In genomic region chr3L:2162019-2162418, dm6 we compare ENCODE assay signal across 4 fruit fly cellular contexts.
TF ChIP-seq lines count a peak whose summit lies in the region.

No protein-coding gene starts in this region.

- TF ChIP-seq CTCF in whole organism, embryonic (GFP tag; optimal IDR thresholded peaks at IDR 0.05; lab: Kevin White, UChicago) = peak; percentile 26

TF ChIP-seq in whole organism, embryonic, 481 proteins besides CTCF, POLR2A, EP300 and RAD21 (continues in another document):
- peak; percentile 32 for TF ChIP-seq CG7786 (GFP tag; optimal IDR thresholded peaks at IDR 0.05; lab: Kevin White, UChicago)
- TF ChIP-seq run (tag; optimal IDR thresholded peaks at IDR 0.05; lab: Kevin White, UChicago) = peak; percentile 19
- peak; percentile 75 for TF ChIP-seq Aef1 (GFP tag; IDR thresholded peaks at IDR 0.05; lab: Robert Waterston, UW)
- peak; percentile 84 for TF ChIP-seq CG11456 (GFP tag; IDR thresholded peaks at IDR 0.05; lab: Robert Waterston, UW)
- TF ChIP-seq CG8359 (GFP tag; optimal IDR thresholded peaks at IDR 0.05; lab: Kevin White, UChicago; ENCODE audit: borderline replicate concordance) = peak; percentile 65
- peak; percentile 70 for TF ChIP-seq CG17385 (GFP tag; optimal IDR thresholded peaks at IDR 0.05; lab: Kevin White, UChicago)
- no peak for TF ChIP-seq CG15073 (GFP tag; optimal IDR thresholded peaks at IDR 0.05; lab: Kevin White, UChicago)
- TF ChIP-seq sisA (GFP tag; IDR thresholded peaks at IDR 0.05; lab: Robert Waterston, UW) = peak; percentile 88
- TF ChIP-seq CG8290 (GFP tag; optimal IDR thresholded peaks at IDR 0.05; lab: Kevin White, UChicago) = peak; percentile 71
- TF ChIP-seq CG8290 (tag; optimal IDR thresholded peaks at IDR 0.05; lab: Kevin White, UChicago) = peak in 1 of 2 experiments; percentile 62
- no peak for TF ChIP-seq Dll (GFP tag; IDR thresholded peaks at IDR 0.05; lab: Robert Waterston, UW; ENCODE audit: partially characterized antibody)
- peak; percentile 21 for TF ChIP-seq her (GFP tag; optimal IDR thresholded peaks at IDR 0.05; lab: Kevin White, UChicago)
- TF ChIP-seq CG2712 (tag; optimal IDR thresholded peaks at IDR 0.05; lab: Kevin White, UChicago) = peak; percentile 87
- peak; percentile 41 for TF ChIP-seq CG4707 (GFP tag; optimal IDR thresholded peaks at IDR 0.05; lab: Kevin White, UChicago)
- no peak for TF ChIP-seq br (optimal IDR thresholded peaks at IDR 0.05; lab: Kevin White, UChicago)
- 0 out of 2 replicates have a peak, but pooled peaks have one; percentile 43 for TF ChIP-seq CG11085 (GFP tag; IDR thresholded peaks at IDR 0.05; lab: Robert Waterston, UW)
- TF ChIP-seq CG4328 (GFP tag; optimal IDR thresholded peaks at IDR 0.05; lab: Kevin White, UChicago) = peak; percentile 21
- peak; percentile 44 for TF ChIP-seq CG1647 (GFP tag; optimal IDR thresholded peaks at IDR 0.05; lab: Kevin White, UChicago)
- peak; percentile 73 for TF ChIP-seq CG14710 (tag; optimal IDR thresholded peaks at IDR 0.05; lab: Kevin White, UChicago)
- peak; percentile 80 for TF ChIP-seq Rfx (GFP tag; IDR thresholded peaks at IDR 0.05; lab: Robert Waterston, UW)
- no peak for TF ChIP-seq Hand (GFP tag; optimal IDR thresholded peaks at IDR 0.05; lab: Kevin White, UChicago)
- no peak for TF ChIP-seq CG34376 (GFP tag; optimal IDR thresholded peaks at IDR 0.05; lab: Kevin White, UChicago)

TF ChIP-seq in whole organism, prepupa, 60 proteins besides CTCF, POLR2A, EP300 and RAD21 (continues in another document):
- peak; percentile 96 for TF ChIP-seq CG8119 (GFP tag; IDR thresholded peaks at IDR 0.05; lab: Robert Waterston, UW)
- TF ChIP-seq Sox102F (GFP tag; optimal IDR thresholded peaks at IDR 0.05; lab: Kevin White, UChicago) = peak; percentile 73
- peak; percentile 34 for TF ChIP-seq Hr38 (GFP tag; optimal IDR thresholded peaks at IDR 0.05; lab: Kevin White, UChicago)
- peak; percentile 54 for TF ChIP-seq vri (GFP tag; optimal IDR thresholded peaks at IDR 0.05; lab: Kevin White, UChicago)
- peak; percentile 81 for TF ChIP-seq Sox14 (GFP tag; optimal IDR thresholded peaks at IDR 0.05; lab: Kevin White, UChicago)
- TF ChIP-seq Smox (GFP tag; optimal IDR thresholded peaks at IDR 0.05; lab: Kevin White, UChicago) = peak; percentile 74
- TF ChIP-seq CG10669 (GFP tag; optimal IDR thresholded peaks at IDR 0.05; lab: Kevin White, UChicago) = peak; percentile 78
- TF ChIP-seq Eip93F (GFP tag; optimal IDR thresholded peaks at IDR 0.05; lab: Kevin White, UChicago) = peak; percentile 18
- TF ChIP-seq CG31627 (GFP tag; optimal IDR thresholded peaks at IDR 0.05; lab: Kevin White, UChicago) = peak; percentile 76
- peak; percentile 54 for TF ChIP-seq CG34406 (GFP tag; optimal IDR thresholded peaks at IDR 0.05; lab: Kevin White, UChicago)
- TF ChIP-seq salr (GFP tag; optimal IDR thresholded peaks at IDR 0.05; lab: Kevin White, UChicago) = peak; percentile 1 to 81
- TF ChIP-seq svp (GFP tag; lab: Kevin White, UChicago) = peak; percentile 88
- peak; percentile 72 for TF ChIP-seq CG6808 (GFP tag; optimal IDR thresholded peaks at IDR 0.05; lab: Kevin White, UChicago)
- TF ChIP-seq dac (GFP tag; optimal IDR thresholded peaks at IDR 0.05; lab: Kevin White, UChicago) = peak; percentile 78
- TF ChIP-seq esn (GFP tag; optimal IDR thresholded peaks at IDR 0.05; lab: Kevin White, UChicago) = peak; percentile 80
- peak; percentile 69 for TF ChIP-seq fd85E (GFP tag; optimal IDR thresholded peaks at IDR 0.05; lab: Kevin White, UChicago)
- TF ChIP-seq Blimp-1 (GFP tag; optimal IDR thresholded peaks at IDR 0.05; lab: Kevin White, UChicago) = peak; percentile 63
- TF ChIP-seq cyc (GFP tag; optimal IDR thresholded peaks at IDR 0.05; lab: Kevin White, UChicago) = peak; percentile 92
- peak; percentile 48 for TF ChIP-seq fd59A (GFP tag; optimal IDR thresholded peaks at IDR 0.05; lab: Kevin White, UChicago)
- peak; percentile 83 for TF ChIP-seq CG11762 (GFP tag; optimal IDR thresholded peaks at IDR 0.05; lab: Kevin White, UChicago; ENCODE audit: insufficient read depth)
- peak; percentile 71 for TF ChIP-seq Eip75B (GFP tag; optimal IDR thresholded peaks at IDR 0.05; lab: Kevin White, UChicago)
- TF ChIP-seq CG9139 (GFP tag; optimal IDR thresholded peaks at IDR 0.05; lab: Kevin White, UChicago) = peak; percentile 44
- peak; percentile 63 for TF ChIP-seq CG16779 (tag; optimal IDR thresholded peaks at IDR 0.05; lab: Kevin White, UChicago)

TF ChIP-seq in whole organism, pupa, 21 proteins besides CTCF, POLR2A, EP300 and RAD21:
- TF ChIP-seq rn (GFP tag; IDR thresholded peaks at IDR 0.05; lab: Robert Waterston, UW) (peak; percentile 90), CG10348 (GFP tag; IDR thresholded peaks at IDR 0.05; lab: Robert Waterston, UW) (peak; percentile 83), D1 (tag; optimal IDR thresholded peaks at IDR 0.05; lab: Kevin White, UChicago) (peak; percentile 6), Ets98B (GFP tag; IDR thresholded peaks at IDR 0.05; lab: Robert Waterston, UW) (peak; percentile 98), CG9948 (tag; optimal IDR thresholded peaks at IDR 0.05; lab: Kevin White, UChicago) (peak; percentile 74), fd96Ca (GFP tag; IDR thresholded peaks at IDR 0.05; lab: Robert Waterston, UW) (peak; percentile 98), CG4496 (GFP tag; IDR thresholded peaks at IDR 0.05; lab: Robert Waterston, UW) (peak; percentile 97), CG8159 (tag; optimal IDR thresholded peaks at IDR 0.05; lab: Kevin White, UChicago) (peak; percentile 72), CG13204 (GFP tag; optimal IDR thresholded peaks at IDR 0.05; lab: Kevin White, UChicago) (no peak), Snoo (tag; optimal IDR thresholded peaks at IDR 0.05; lab: Kevin White, UChicago) (peak; percentile 82), CG8301 (tag; optimal IDR thresholded peaks at IDR 0.05; lab: Kevin White, UChicago) (peak; percentile 93), Pif1A (GFP tag; optimal IDR thresholded peaks at IDR 0.05; lab: Kevin White, UChicago) (peak; percentile 87), CG12605 (GFP tag; IDR thresholded peaks at IDR 0.05; lab: Robert Waterston, UW) (peak; percentile 91), CG14655 (GFP tag; optimal IDR thresholded peaks at IDR 0.05; lab: Kevin White, UChicago) (peak; percentile 95), CG34367 (tag; optimal IDR thresholded peaks at IDR 0.05; lab: Kevin White, UChicago) (peak; percentile 53), Pif1B (GFP tag; optimal IDR thresholded peaks at IDR 0.05; lab: Kevin White, UChicago) (peak; percentile 80), CG15710 (tag; optimal IDR thresholded peaks at IDR 0.05; lab: Kevin White, UChicago) (peak; percentile 68), CG17806 (tag; optimal IDR thresholded peaks at IDR 0.05; lab: Kevin White, UChicago) (peak; percentile 86), gl (tag; optimal IDR thresholded peaks at IDR 0.05; lab: Kevin White, UChicago) (peak; percentile 36), EcR (GFP tag; optimal IDR thresholded peaks at IDR 0.05; lab: Kevin White, UChicago) (no peak), CG32121 (GFP tag; IDR thresholded peaks at IDR 0.05; lab: Robert Waterston, UW) (peak; percentile 95)

TF ChIP-seq in whole organism, wandering third instar larva, 38 proteins besides CTCF, POLR2A, EP300 and RAD21 (continues in another document):
- TF ChIP-seq Mio (GFP tag; optimal IDR thresholded peaks at IDR 0.05; lab: Kevin White, UChicago) (no peak), Rel (GFP tag; optimal IDR thresholded peaks at IDR 0.05; lab: Kevin White, UChicago) (no peak), Rel (tag; optimal IDR thresholded peaks at IDR 0.05; lab: Kevin White, UChicago) (peak; percentile 3), CG9705 (GFP tag; optimal IDR thresholded peaks at IDR 0.05; lab: Kevin White, UChicago) (peak; percentile 33), jim (GFP tag; optimal IDR thresholded peaks at IDR 0.05; lab: Kevin White, UChicago) (no peak), Dfd (GFP tag; optimal IDR thresholded peaks at IDR 0.05; lab: Kevin White, UChicago) (no peak), psq (GFP tag; optimal IDR thresholded peaks at IDR 0.05; lab: Kevin White, UChicago) (peak; percentile 44), CG32264 (GFP tag; optimal IDR thresholded peaks at IDR 0.05; lab: Kevin White, UChicago) (peak; percentile 65), dl (GFP tag; optimal IDR thresholded peaks at IDR 0.05; lab: Kevin White, UChicago; ENCODE audit: insufficient read depth in 1 of 2, partially characterized antibody in 2 of 2) (no peak), Dif (GFP tag; optimal IDR thresholded peaks at IDR 0.05; lab: Kevin White, UChicago; ENCODE audit: partially characterized antibody) (no peak), foxo (GFP tag; optimal IDR thresholded peaks at IDR 0.05; lab: Kevin White, UChicago) (peak in 1 of 2 experiments; percentile 83), pan (optimal IDR thresholded peaks at IDR 0.05; lab: Kevin White, UChicago) (no peak), Abd-B (GFP tag; optimal IDR thresholded peaks at IDR 0.05; lab: Kevin White, UChicago) (no peak), Hnf4 (GFP tag; optimal IDR thresholded peaks at IDR 0.05; lab: Kevin White, UChicago) (peak; percentile 60), sv (GFP tag; optimal IDR thresholded peaks at IDR 0.05; lab: Kevin White, UChicago) (peak; percentile 13), GATAd (GFP tag; optimal IDR thresholded peaks at IDR 0.05; lab: Kevin White, UChicago) (no peak), tai (GFP tag; optimal IDR thresholded peaks at IDR 0.05; lab: Kevin White, UChicago) (peak; percentile 67), Hr78 (GFP tag; optimal IDR thresholded peaks at IDR 0.05; lab: Kevin White, UChicago) (no peak), OdsH (GFP tag; optimal IDR thresholded peaks at IDR 0.05; lab: Kevin White, UChicago) (peak; percentile 53), Myc (optimal IDR thresholded peaks at IDR 0.05; lab: Kevin White, UChicago) (no peak), rgr (GFP tag; optimal IDR thresholded peaks at IDR 0.05; lab: Kevin White, UChicago) (peak; percentile 67), dsf (GFP tag; optimal IDR thresholded peaks at IDR 0.05; lab: Kevin White, UChicago; ENCODE audit: borderline replicate concordance) (no peak), CrebA (GFP tag; optimal IDR thresholded peaks at IDR 0.05; lab: Kevin White, UChicago; ENCODE audit: borderline replicate concordance) (no peak), Vsx2 (GFP tag; optimal IDR thresholded peaks at IDR 0.05; lab: Kevin White, UChicago; ENCODE audit: partially characterized antibody) (no peak), N (GFP tag; optimal IDR thresholded peaks at IDR 0.05; lab: Kevin White, UChicago) (no peak), h (GFP tag; optimal IDR thresholded peaks at IDR 0.05; lab: Kevin White, UChicago) (peak; percentile 88), Sp1 (GFP tag; optimal IDR thresholded peaks at IDR 0.05; lab: Kevin White, UChicago) (peak; percentile 70), ey (GFP tag; optimal IDR thresholded peaks at IDR 0.05; lab: Kevin White, UChicago) (peak; percentile 74), dmrt93B (GFP tag; optimal IDR thresholded peaks at IDR 0.05; lab: Kevin White, UChicago) (peak; percentile 73), fru (GFP tag; optimal IDR thresholded peaks at IDR 0.05; lab: Kevin White, UChicago) (peak; percentile 74), usp (GFP tag; optimal IDR thresholded peaks at IDR 0.05; lab: Kevin White, UChicago) (no peak), brk (GFP tag; optimal IDR thresholded peaks at IDR 0.05; lab: Kevin White, UChicago) (no peak)

Comparison
In these comparisons a context has a peak if more than half of its experiments do, and no peak if none do; other contexts are left out.
1. Of the 7 proteins assayed by ChIP-seq in both whole organism, embryonic and whole organism, prepupa: peak only in whole organism, embryonic: none; only in whole organism, prepupa: Hr39 and Lpt; in both: Blimp-1, CG16779, CG6854, Gug and Sox102F; in neither: 0.